Fruit fly (Drosophila melanogaster) whole organism, embryonic: ENCODE data around the gene CG15412.

ENCODE experiments used
- B-H2 ChIP-seq: fragments of 200-800 bp; sonication (Bioruptor generic); optimal IDR thresholded peaks from 2 replicates; lab custom pipeline; 2018; ENCODE audit warnings: missing biosample characterization, mild to moderate bottlenecking, missing genetic modification characterization
- BtbVII ChIP-seq: fragments of 200-800 bp; sonication (Bioruptor generic); optimal IDR thresholded peaks from 3 replicates; lab custom pipeline; 2017; ENCODE audit warnings: missing biosample characterization, mild to moderate bottlenecking, missing genetic modification characterization
- CG10321 ChIP-seq: fragments of 200-800 bp; sonication (Bioruptor generic); IDR thresholded peaks from 2 replicates; pipeline ENCODE4 v1.3.6; 2022; ENCODE audit warnings: missing biosample characterization, missing genetic modification characterization
- CG11723 ChIP-seq: fragments of 200-800 bp; sonication (Bioruptor generic); optimal IDR thresholded peaks from 2 replicates; lab custom pipeline; 2017; ENCODE audit warnings: missing biosample characterization, mild to moderate bottlenecking, missing genetic modification characterization
- CG1233 ChIP-seq: fragments of 200-800 bp; sonication (Bioruptor generic); optimal IDR thresholded peaks from 4 replicates; lab custom pipeline; 2018; ENCODE audit warnings: missing biosample characterization, mild to moderate bottlenecking, missing genetic modification characterization
- CG12769 ChIP-seq: fragments of 200-800 bp; sonication (Bioruptor generic); optimal IDR thresholded peaks from 2 replicates; lab custom pipeline; 2019; ENCODE audit warnings: missing biosample characterization, mild to moderate bottlenecking, missing genetic modification characterization, moderate library complexity
- CG15479 ChIP-seq: fragments of 200-800 bp; sonication (Bioruptor generic); optimal IDR thresholded peaks from 3 replicates; lab custom pipeline; 2019; ENCODE audit warnings: missing biosample characterization, mild to moderate bottlenecking, missing genetic modification characterization, moderate library complexity
- CG17328 ChIP-seq: fragments of 200-800 bp; sonication (Bioruptor generic); IDR thresholded peaks from 2 replicates; pipeline ENCODE4 v1.3.6; 2022; ENCODE audit warnings: missing biosample characterization, missing genetic modification characterization
- CG18476 ChIP-seq: fragments of 200-800 bp; sonication (Bioruptor generic); optimal IDR thresholded peaks from 2 replicates; lab custom pipeline; 2016; ENCODE audit warnings: missing biosample characterization, mild to moderate bottlenecking, missing genetic modification characterization
- CG2199 ChIP-seq: fragments of 200-800 bp; sonication (Bioruptor generic); IDR thresholded peaks from 3 replicates; pipeline ENCODE4 v1.3.6; 2022; ENCODE audit warnings: missing biosample characterization, missing genetic modification characterization
- CG31365 ChIP-seq: fragments of 200-800 bp; sonication (Bioruptor generic); optimal IDR thresholded peaks from 2 replicates; lab custom pipeline; 2018; ENCODE audit warnings: missing biosample characterization, mild to moderate bottlenecking, missing genetic modification characterization
- CG32532 ChIP-seq: fragments of 200-800 bp; sonication (Bioruptor generic); IDR thresholded peaks from 2 replicates; pipeline ENCODE4 v1.3.6; 2022; ENCODE audit warnings: missing biosample characterization, missing genetic modification characterization
- CG3995 ChIP-seq: fragments of 200-800 bp; sonication (Bioruptor generic); optimal IDR thresholded peaks from 3 replicates; lab custom pipeline; 2016; ENCODE audit warnings: missing biosample characterization, missing genetic modification characterization
- CG42726 ChIP-seq: fragments of 200-800 bp; sonication (Bioruptor generic); IDR thresholded peaks from 2 replicates; pipeline ENCODE4 v1.3.6; 2022; ENCODE audit warnings: missing biosample characterization, missing genetic modification characterization; ENCODE audit not compliant: partially characterized antibody
- CG4404 ChIP-seq: fragments of 200-800 bp; sonication (Bioruptor generic); IDR thresholded peaks from 2 replicates; pipeline ENCODE4 v1.3.6; 2022; ENCODE audit warnings: missing biosample characterization, missing genetic modification characterization
- CG6689 ChIP-seq: fragments of 200-800 bp; sonication (Bioruptor generic); IDR thresholded peaks from 2 replicates; pipeline ENCODE4 v1.3.6; 2022; ENCODE audit warnings: missing biosample characterization, missing genetic modification characterization
- CG6791 ChIP-seq: fragments of 200-800 bp; sonication (Bioruptor generic); IDR thresholded peaks from 3 replicates; pipeline ENCODE4 v1.3.6; 2022; ENCODE audit warnings: missing biosample characterization, missing genetic modification characterization; ENCODE audit not compliant: partially characterized antibody
- CG7372 ChIP-seq: fragments of 200-800 bp; sonication (Bioruptor generic); IDR thresholded peaks from 2 replicates; pipeline ENCODE4 v1.3.6; 2022; ENCODE audit warnings: missing biosample characterization, missing genetic modification characterization
- CHES-1-like ChIP-seq: fragments of 200-800 bp; sonication (Bioruptor generic); optimal IDR thresholded peaks from 2 replicates; lab custom pipeline; 2016; ENCODE audit warnings: missing biosample characterization, missing genetic modification characterization
- Dbx ChIP-seq: fragments of 200-800 bp; sonication (Bioruptor generic); IDR thresholded peaks from 3 replicates; pipeline ENCODE4 v1.3.6; 2022; ENCODE audit warnings: missing biosample characterization, missing genetic modification characterization
- Eip74EF ChIP-seq, 2 experiments: fragments of 200-800 bp in 1 of 2; fragments of >200 bp in 1 of 2; sonication (Bioruptor generic) in 1 of 2; optimal IDR thresholded peaks; 2 replicates each; lab custom pipeline; 2017 to 2019; ENCODE audit warnings: missing biosample characterization in 2 of 2, missing genetic modification characterization in 2 of 2, mild to moderate bottlenecking in 1 of 2, moderate library complexity in 1 of 2
- Ets65A ChIP-seq: fragments of 200-800 bp; sonication (Bioruptor generic); peaks from one replicate; lab custom pipeline; 2016; ENCODE audit warnings: missing biosample characterization, missing genetic modification characterization
- GATAe ChIP-seq: fragments of 200-800 bp; sonication (Bioruptor generic); conservative IDR thresholded peaks from 2 replicates; pipeline ENCODE4 v1.3.6; 2022; ENCODE audit warnings: missing biosample characterization, missing genetic modification characterization
- Ptx1 ChIP-seq: fragments of 200-800 bp; sonication (Bioruptor generic); IDR thresholded peaks from 2 replicates; pipeline ENCODE4 v1.3.6; 2022; ENCODE audit warnings: missing biosample characterization, missing genetic modification characterization
- Sox100B ChIP-seq: fragments of 200-800 bp; sonication (Bioruptor generic); optimal IDR thresholded peaks from 3 replicates; lab custom pipeline; 2018; ENCODE audit warnings: missing biosample characterization, mild to moderate bottlenecking, missing genetic modification characterization
- amos ChIP-seq: fragments of 200-800 bp; sonication (Bioruptor generic); IDR thresholded peaks from 2 replicates; pipeline ENCODE4 v1.3.6; 2022; ENCODE audit warnings: missing biosample characterization, missing genetic modification characterization; ENCODE audit not compliant: partially characterized antibody
- bowl ChIP-seq: fragments of 200-800 bp; sonication (Bioruptor generic); IDR thresholded peaks from 2 replicates; pipeline ENCODE4 v1.3.6; 2022; ENCODE audit warnings: missing biosample characterization, missing genetic modification characterization
- btn ChIP-seq: fragments of 200-800 bp; sonication (Bioruptor generic); optimal IDR thresholded peaks from 2 replicates; lab custom pipeline; 2016; ENCODE audit warnings: missing biosample characterization, missing genetic modification characterization
- chinmo ChIP-seq: fragments of 200-800 bp; sonication (Bioruptor generic); IDR thresholded peaks from 4 replicates; pipeline ENCODE4 v1.3.6; 2022; ENCODE audit warnings: missing biosample characterization, missing genetic modification characterization; ENCODE audit not compliant: partially characterized antibody
- ci ChIP-seq: fragments of 200-800 bp; sonication (Bioruptor generic); IDR thresholded peaks from 3 replicates; pipeline ENCODE4 v1.3.6; 2022; ENCODE audit warnings: missing biosample characterization, missing genetic modification characterization
- crol ChIP-seq: fragments of 200-800 bp; sonication (Bioruptor generic); IDR thresholded peaks from 2 replicates; pipeline ENCODE4 v1.3.6; 2022; ENCODE audit warnings: missing biosample characterization, missing genetic modification characterization
- cwo ChIP-seq: fragments of 200-800 bp; sonication (Bioruptor generic); optimal IDR thresholded peaks from 3 replicates; lab custom pipeline; 2017; ENCODE audit warnings: missing biosample characterization, missing genetic modification characterization, mild to moderate bottlenecking, moderate library complexity, missing genetic modification reagents
- dm ChIP-seq: fragments of 200-800 bp; sonication (Bioruptor generic); optimal IDR thresholded peaks from 3 replicates; lab custom pipeline; 2016; ENCODE audit warnings: missing biosample characterization, missing genetic modification characterization
- exex ChIP-seq: fragments of 200-800 bp; sonication (Bioruptor generic); optimal IDR thresholded peaks from 4 replicates; lab custom pipeline; 2018; ENCODE audit warnings: missing biosample characterization, mild to moderate bottlenecking, missing genetic modification characterization, moderate library complexity
- eyg ChIP-seq: fragments of 200-800 bp; sonication (Bioruptor generic); optimal IDR thresholded peaks from 3 replicates; lab custom pipeline; 2016; ENCODE audit warnings: missing biosample characterization, missing genetic modification characterization
- ftz-f1 ChIP-seq: fragments of 200-800 bp; sonication (Bioruptor generic); optimal IDR thresholded peaks from 2 replicates; lab custom pipeline; 2016; ENCODE audit warnings: missing biosample characterization, missing genetic modification characterization
- gcm2 ChIP-seq: fragments of 200-800 bp; sonication (Bioruptor generic); optimal IDR thresholded peaks from 2 replicates; lab custom pipeline; 2016; ENCODE audit warnings: missing biosample characterization, missing genetic modification characterization
- hkb ChIP-seq, 2 experiments: fragments of 200-800 bp in 1 of 2; fragments of >200 bp in 1 of 2; sonication (Bioruptor generic) in 1 of 2; IDR thresholded peaks in 1 of 2; optimal IDR thresholded peaks in 1 of 2; 2 replicates each; pipeline versions ENCODE4 v1.3.6 to Lab custom; 2017 to 2022; ENCODE audit warnings: missing biosample characterization in 1 of 2, missing genetic modification characterization in 1 of 2
- inv ChIP-seq: fragments of 200-800 bp; sonication (Bioruptor generic); IDR thresholded peaks from 2 replicates; pipeline ENCODE4 v1.3.6; 2022; ENCODE audit warnings: missing biosample characterization, missing genetic modification characterization; ENCODE audit not compliant: partially characterized antibody
- kay ChIP-seq: fragments of 200-800 bp; sonication (Bioruptor generic); optimal IDR thresholded peaks from 2 replicates; lab custom pipeline; 2016; ENCODE audit warnings: missing biosample characterization, missing genetic modification characterization
- klu ChIP-seq: fragments of 200-800 bp; sonication (Bioruptor generic); IDR thresholded peaks from 2 replicates; pipeline ENCODE4 v1.3.6; 2022; ENCODE audit warnings: missing biosample characterization, missing genetic modification characterization
- mirr ChIP-seq: fragments of 200-800 bp; sonication (Bioruptor generic); optimal IDR thresholded peaks from 3 replicates; lab custom pipeline; 2018; ENCODE audit warnings: missing biosample characterization, mild to moderate bottlenecking, missing genetic modification characterization
- pan ChIP-seq, 4 experiments: fragments of >200 bp in 3 of 4; fragments of 200-800 bp in 1 of 4; sonication (Bioruptor generic) in 1 of 4; optimal IDR thresholded peaks in 3 of 4; IDR thresholded peaks in 1 of 4; 2 replicates each; pipeline versions ENCODE4 v1.3.6 to Lab custom; 2017 to 2022; ENCODE audit warnings: missing biosample characterization in 2 of 4, missing genetic modification characterization in 2 of 4, mixed read lengths in 1 of 4
- pb ChIP-seq: fragments of 200-800 bp; sonication (Bioruptor generic); optimal IDR thresholded peaks from 3 replicates; lab custom pipeline; 2016; ENCODE audit warnings: missing biosample characterization, missing genetic modification characterization
- peb ChIP-seq: fragments of 200-800 bp; sonication (Bioruptor generic); IDR thresholded peaks from 2 replicates; pipeline ENCODE4 v1.3.6; 2022; ENCODE audit warnings: missing biosample characterization, missing genetic modification characterization
- slbo ChIP-seq: fragments of 200-800 bp; sonication (Bioruptor generic); IDR thresholded peaks from 2 replicates; pipeline ENCODE4 v1.3.6; 2022; ENCODE audit warnings: missing biosample characterization, missing genetic modification characterization
- so ChIP-seq: fragments of 200-800 bp; sonication (Bioruptor generic); IDR thresholded peaks from 3 replicates; pipeline ENCODE4 v1.3.6; 2022; ENCODE audit warnings: missing biosample characterization, missing genetic modification characterization
- tap ChIP-seq: fragments of 200-800 bp; optimal IDR thresholded peaks from 3 replicates; lab custom pipeline; 2019; ENCODE audit warnings: missing biosample characterization, mild to moderate bottlenecking, missing genetic modification characterization, moderate library complexity

The CG15412 gene

dm6 chr2L:3355791-3356190 lies 19.7 kb downstream of the CG15412 start:
- no peak for TF ChIP-seq btn (GFP tag; lab: Kevin White, UChicago)
- no peak for TF ChIP-seq Eip74EF (GFP tag; optimal IDR thresholded peaks at IDR 0.05; lab: Kevin White, UChicago)
- TF ChIP-seq Ptx1 (GFP tag; lab: Robert Waterston, UW), result 0 out of 2 replicates have a peak, but pooled peaks have one; percentile 5
- TF ChIP-seq hkb (optimal IDR thresholded peaks at IDR 0.05; lab: Kevin White, UChicago), result no peak
- TF ChIP-seq hkb (GFP tag; IDR thresholded peaks at IDR 0.05; lab: Robert Waterston, UW), result 0 out of 2 replicates have a peak, but pooled peaks have one; percentile 11
- TF ChIP-seq gcm2 (GFP tag; lab: Kevin White, UChicago), result no peak
- peak; percentile 28; the same call in 1 of the 2 replicates for TF ChIP-seq slbo (GFP tag; lab: Robert Waterston, UW)
- TF ChIP-seq CG7372 (GFP tag; lab: Robert Waterston, UW), result peak; percentile 88
- TF ChIP-seq pb, result no peak
- TF ChIP-seq CG2199 (GFP tag; lab: Robert Waterston, UW), result no peak
- no peak for TF ChIP-seq CG11723 (GFP tag; lab: Kevin White, UChicago)
- peak; percentile 38; the same call in 1 of the 2 replicates for TF ChIP-seq CG32532 (GFP tag; lab: Robert Waterston, UW)
- no peak for TF ChIP-seq exex (tag; lab: Kevin White, UChicago)
- peak; percentile 74 for TF ChIP-seq crol (GFP tag; lab: Robert Waterston, UW)
- TF ChIP-seq klu, result peak; percentile 28; the same call in 1 of the 2 replicates
- 0 out of 4 replicates have a peak, but pooled peaks have one; percentile 49 for TF ChIP-seq chinmo (GFP tag; lab: Robert Waterston, UW)
- no peak for TF ChIP-seq CG10321
- TF ChIP-seq CG42726 (GFP tag; lab: Robert Waterston, UW), result no peak
- TF ChIP-seq CG12769 (tag; lab: Kevin White, UChicago), result peak; percentile 29
- TF ChIP-seq mirr (GFP tag; lab: Kevin White, UChicago), result peak; percentile 11
- no peak for TF ChIP-seq peb (GFP tag; lab: Robert Waterston, UW)
- TF ChIP-seq Ets65A (GFP tag; lab: Kevin White, UChicago), result peak; percentile 92
- no peak for TF ChIP-seq BtbVII
- 0 out of 3 replicates have a peak, but pooled peaks have one; percentile 13 for TF ChIP-seq Dbx
- no peak for TF ChIP-seq kay (GFP tag; lab: Kevin White, UChicago)
- no peak for TF ChIP-seq CHES-1-like (GFP tag; lab: Kevin White, UChicago)
- TF ChIP-seq CG31365, result no peak
- peak; percentile 54; the same call in 1 of the 2 replicates for TF ChIP-seq GATAe (GFP tag; lab: Robert Waterston, UW)
- no peak for TF ChIP-seq amos
- TF ChIP-seq B-H2 (GFP tag; lab: Kevin White, UChicago), result no peak
- peak; percentile 28; the same call in 1 of the 3 replicates for TF ChIP-seq ci (GFP tag; lab: Robert Waterston, UW)
- TF ChIP-seq CG6689 (GFP tag; lab: Robert Waterston, UW), result 0 out of 2 replicates have a peak, but pooled peaks have one; percentile 3
- TF ChIP-seq CG17328 (GFP tag; lab: Robert Waterston, UW), result no peak
- TF ChIP-seq, all 482 proteins: peak for 15

DNA sequence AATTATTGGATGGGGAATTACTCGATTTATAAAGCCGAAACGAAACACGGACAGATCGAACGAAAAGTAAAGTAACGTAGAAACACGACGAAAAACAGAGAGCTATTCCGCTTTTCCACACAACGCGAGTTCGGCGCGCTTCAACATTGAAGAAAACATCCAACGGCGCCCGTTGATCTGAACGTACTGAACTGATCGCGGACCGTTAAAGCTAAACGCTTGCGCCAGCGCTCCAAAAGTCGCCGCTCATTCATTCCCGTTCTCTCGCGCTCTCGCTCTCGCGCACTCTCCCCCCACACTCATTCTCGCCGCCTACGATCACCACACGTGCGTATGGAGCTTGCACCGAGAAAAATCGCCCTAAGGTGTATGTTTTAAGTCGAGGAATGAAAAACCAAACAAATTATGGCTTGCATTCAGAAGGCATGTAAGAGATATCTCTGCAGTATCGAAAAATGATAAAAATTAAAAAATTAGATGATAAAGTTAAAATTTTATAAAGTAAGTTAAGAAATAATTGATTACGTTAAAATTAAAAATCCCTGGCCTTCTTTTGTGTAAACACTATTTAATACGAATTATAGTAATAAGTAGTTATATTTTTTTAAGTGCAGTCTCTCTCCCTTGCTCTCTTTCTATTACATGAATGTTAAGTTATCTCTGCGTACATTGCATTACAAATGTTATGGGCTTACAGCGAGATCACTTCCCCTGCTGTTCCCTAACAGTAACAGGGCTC lies 20.7 kb downstream of the CG15412 start, which contains the start of gene E23:
Gene E23 (minus strand): TSS at position 188 of the 739 bp plus-strand sequence.
- TF ChIP-seq pan (optimal IDR thresholded peaks at IDR 0.05; lab: Kevin White, UChicago) (no peak), pan (GFP tag; optimal IDR thresholded peaks at IDR 0.05 in 1 of 2, IDR thresholded peaks at IDR 0.05 in 1 of 2) (peak in 1 of 2 experiments; percentile 98), CG15479 (no peak), inv (GFP tag; lab: Robert Waterston, UW) (no peak), tap (tag; lab: Kevin White, UChicago) (peak; percentile 97), CG3995 (peak; percentile 71), CG6791 (GFP tag; lab: Robert Waterston, UW) (no peak), crol (GFP tag; lab: Robert Waterston, UW) (peak; percentile 92), CG18476 (GFP tag; lab: Kevin White, UChicago) (peak; percentile 96), cwo (GFP tag; lab: Kevin White, UChicago) (peak; percentile 100), dm (peak; percentile 91), CG1233 (GFP tag; lab: Kevin White, UChicago) (peak; percentile 98), so (GFP tag; lab: Robert Waterston, UW) (peak; percentile 98), eyg (GFP tag; lab: Kevin White, UChicago) (peak; percentile 86), CG4404 (GFP tag; lab: Robert Waterston, UW) (peak; percentile 94), Sox100B (GFP tag; lab: Kevin White, UChicago) (peak; percentile 100), ftz-f1 (peak; percentile 92), bowl (GFP tag; lab: Robert Waterston, UW) (peak; percentile 94)
